Worm (Caenorhabditis elegans) whole organism, L1 larva: Measurements from ENCODE around the gene C29F9.8.

ENCODE experiments used
- C34B4.2 ChIP-seq: sonication (generic microtip); optimal IDR thresholded peaks from 2 replicates; lab custom pipeline; 2017; ENCODE audit warnings: mild to moderate bottlenecking, missing genetic modification characterization, missing compliant biosample characterization
- F16B12.6 ChIP-seq: fragments of 150-350 bp; optimal IDR thresholded peaks from 2 replicates; lab custom pipeline; 2014; ENCODE audit warnings: missing biosample characterization, missing genetic modification characterization
- Y116A8C.19 ChIP-seq: sonication (generic microtip); optimal IDR thresholded peaks from 2 replicates; lab custom pipeline; 2016; ENCODE audit warnings: missing compliant biosample characterization, missing genetic modification characterization, borderline replicate concordance
- aha-1 ChIP-seq: fragments of 150-350 bp; optimal IDR thresholded peaks from 2 replicates; lab custom pipeline; 2014; ENCODE audit warnings: missing biosample characterization, missing genetic modification characterization
- blmp-1 ChIP-seq: fragments of 150-350 bp; optimal IDR thresholded peaks from 2 replicates; lab custom pipeline; 2014; ENCODE audit warnings: missing biosample characterization, missing genetic modification characterization
- ceh-63 ChIP-seq: fragments of 200-800 bp; sonication (Bioruptor generic); optimal IDR thresholded peaks from 2 replicates; lab custom pipeline; 2018; ENCODE audit warnings: mild to moderate bottlenecking, missing genetic modification characterization, missing compliant biosample characterization
- ceh-82 ChIP-seq, 3 experiments: fragments of 150-350 bp in 1 of 3; sonication (generic microtip) in 2 of 3; optimal IDR thresholded peaks; 2 replicates each; lab custom pipeline; 2014 to 2017; ENCODE audit warnings: missing biosample characterization in 3 of 3, missing genetic modification characterization in 3 of 3
- ceh-88 ChIP-seq: fragments of 200-800 bp; sonication (Bioruptor generic); IDR thresholded peaks from 2 replicates; pipeline ENCODE4 v1.3.6; 2022; ENCODE audit warnings: missing genetic modification characterization, missing compliant biosample characterization
- ces-1 ChIP-seq: fragments of 150-350 bp; optimal IDR thresholded peaks from 2 replicates; lab custom pipeline; 2014; ENCODE audit warnings: missing biosample characterization, missing genetic modification reagents, missing genetic modification characterization
- dpl-1 ChIP-seq, 3 experiments: fragments of 150-350 bp in 2 of 3; sonication (generic microtip) in 1 of 3; optimal IDR thresholded peaks; 2 replicates each; lab custom pipeline; 2014 to 2017; ENCODE audit warnings: missing biosample characterization in 3 of 3, missing genetic modification characterization in 3 of 3, missing genetic modification reagents in 3 of 3
- dsc-1 ChIP-seq: sonication (generic microtip); optimal IDR thresholded peaks from 2 replicates; lab custom pipeline; 2016; ENCODE audit warnings: mild to moderate bottlenecking, missing genetic modification characterization, missing compliant biosample characterization
- efl-1 ChIP-seq, 4 experiments: fragments of 150-350 bp; optimal IDR thresholded peaks in 3 of 4; peaks in 1 of 4; 1 replicate in 1 of 4; 2 replicates in 3 of 4; lab custom pipeline; 2014; ENCODE audit warnings: missing biosample characterization in 2 of 4, missing genetic modification characterization in 2 of 4, missing genetic modification reagents in 2 of 4
- egl-27 ChIP-seq, 2 experiments: fragments of 150-350 bp in 1 of 2; sonication (generic microtip); optimal IDR thresholded peaks; 3 replicates each; lab custom pipeline; 2017 to 2018; ENCODE audit warnings: missing biosample characterization in 2 of 2, missing genetic modification characterization in 2 of 2, missing genetic modification reagents in 2 of 2
- elt-2 ChIP-seq: sonication (generic microtip); optimal IDR thresholded peaks from 2 replicates; lab custom pipeline; 2016; ENCODE audit warnings: missing genetic modification characterization, mild to moderate bottlenecking, inconsistent platforms, missing compliant biosample characterization, missing genetic modification reagents
- elt-3 ChIP-seq, 6 experiments: fragments of 150-350 bp in 1 of 6; sonication (generic microtip); optimal IDR thresholded peaks; 2 replicates each; lab custom pipeline; 2017 to 2018; ENCODE audit warnings: missing biosample characterization in 6 of 6, missing genetic modification characterization in 6 of 6, inconsistent platforms in 1 of 6
- fos-1 ChIP-seq: fragments of 150-350 bp; optimal IDR thresholded peaks from 2 replicates; lab custom pipeline; 2014; ENCODE audit warnings: missing biosample characterization, missing genetic modification characterization
- grh-1 ChIP-seq: fragments of 200-800 bp; sonication (Bioruptor generic); IDR thresholded peaks from 2 replicates; pipeline ENCODE4 v1.3.6; 2022; ENCODE audit warnings: missing genetic modification reagents, missing genetic modification characterization, missing compliant biosample characterization
- hlh-17 ChIP-seq: fragments of 200-800 bp; sonication (Bioruptor generic); optimal IDR thresholded peaks from 2 replicates; lab custom pipeline; 2018; ENCODE audit warnings: missing genetic modification characterization, mild to moderate bottlenecking, missing compliant biosample characterization, moderate library complexity, borderline replicate concordance
- hpl-2 ChIP-seq: fragments of 150-350 bp; optimal IDR thresholded peaks from 2 replicates; lab custom pipeline; 2014; ENCODE audit warnings: missing biosample characterization, missing genetic modification reagents, missing genetic modification characterization
- irx-1 ChIP-seq: sonication (generic microtip); optimal IDR thresholded peaks from 2 replicates; lab custom pipeline; 2016; ENCODE audit warnings: missing genetic modification characterization, missing compliant biosample characterization
- jun-1 ChIP-seq: fragments of 150-350 bp; optimal IDR thresholded peaks from 2 replicates; lab custom pipeline; 2014; ENCODE audit warnings: missing biosample characterization, missing genetic modification reagents, missing genetic modification characterization
- lin-14 ChIP-seq: fragments of 200-800 bp; sonication (Bioruptor generic); optimal IDR thresholded peaks from 2 replicates; lab custom pipeline; 2018; ENCODE audit warnings: mild to moderate bottlenecking, missing genetic modification characterization, moderate library complexity, missing compliant biosample characterization
- lin-15B ChIP-seq: fragments of 150-350 bp; sonication (generic microtip); optimal IDR thresholded peaks from 3 replicates; lab custom pipeline; 2014; ENCODE audit warnings: missing biosample characterization, missing genetic modification characterization
- lin-35 ChIP-seq, 2 experiments: fragments of 150-350 bp; optimal IDR thresholded peaks; 2 replicates each; lab custom pipeline; 2014; ENCODE audit warnings: missing biosample characterization in 2 of 2, missing genetic modification characterization in 2 of 2, missing genetic modification reagents in 2 of 2
- lin-39 ChIP-seq: fragments of 150-350 bp; optimal IDR thresholded peaks from 2 replicates; lab custom pipeline; 2014; ENCODE audit warnings: missing biosample characterization, missing genetic modification reagents, missing genetic modification characterization
- lsy-2 ChIP-seq, 2 experiments: fragments of 150-350 bp; optimal IDR thresholded peaks; 2 replicates each; lab custom pipeline; 2014; ENCODE audit warnings: missing biosample characterization in 2 of 2, missing genetic modification characterization in 2 of 2
- mab-9 ChIP-seq: fragments of 200-800 bp; sonication (Bioruptor generic); IDR thresholded peaks from 2 replicates; pipeline ENCODE4 v1.3.6; 2022; ENCODE audit warnings: missing genetic modification reagents, missing genetic modification characterization, missing compliant biosample characterization
- mdl-1 ChIP-seq, 2 experiments: fragments of 150-350 bp; optimal IDR thresholded peaks; 2 replicates each; lab custom pipeline; 2014 to 2017; ENCODE audit warnings: missing biosample characterization in 2 of 2, missing genetic modification characterization in 2 of 2, inconsistent platforms in 1 of 2
- mef-2 ChIP-seq: fragments of 150-350 bp; optimal IDR thresholded peaks from 2 replicates; lab custom pipeline; 2014; ENCODE audit warnings: missing biosample characterization, missing genetic modification characterization
- nhr-12 ChIP-seq: sonication (generic microtip); optimal IDR thresholded peaks from 2 replicates; lab custom pipeline; 2017; ENCODE audit warnings: missing biosample characterization, missing genetic modification characterization
- nhr-19 ChIP-seq: fragments of 200-800 bp; sonication (Bioruptor generic); conservative IDR thresholded peaks from 2 replicates; pipeline ENCODE4 v1.3.6; 2022; ENCODE audit warnings: missing genetic modification characterization, missing compliant biosample characterization
- nhr-20 ChIP-seq: sonication (generic microtip); optimal IDR thresholded peaks from 2 replicates; lab custom pipeline; 2016; ENCODE audit warnings: mild to moderate bottlenecking, missing genetic modification characterization, missing compliant biosample characterization
- nhr-47 ChIP-seq: sonication (generic microtip); optimal IDR thresholded peaks from 2 replicates; lab custom pipeline; 2016; ENCODE audit warnings: mild to moderate bottlenecking, missing genetic modification characterization, moderate library complexity, missing compliant biosample characterization
- nhr-71 ChIP-seq: sonication (generic microtip); optimal IDR thresholded peaks from 2 replicates; lab custom pipeline; 2016; ENCODE audit warnings: mild to moderate bottlenecking, missing genetic modification characterization, moderate library complexity, missing compliant biosample characterization
- nhr-76 ChIP-seq: sonication (generic microtip); optimal IDR thresholded peaks from 2 replicates; lab custom pipeline; 2017; ENCODE audit warnings: missing biosample characterization, missing genetic modification characterization
- nhr-85 ChIP-seq: sonication (generic microtip); peaks from one replicate; lab custom pipeline; 2016; ENCODE audit warnings: missing genetic modification characterization, inconsistent platforms, missing compliant biosample characterization
- nhr-90 ChIP-seq: sonication (generic microtip); optimal IDR thresholded peaks from 2 replicates; lab custom pipeline; 2016; ENCODE audit warnings: mild to moderate bottlenecking, missing genetic modification characterization, missing compliant biosample characterization; ENCODE audit not compliant: poor library complexity
- pax-3 ChIP-seq: fragments of 200-800 bp; sonication (Bioruptor generic); optimal IDR thresholded peaks from 2 replicates; lab custom pipeline; 2018; ENCODE audit warnings: mild to moderate bottlenecking, missing genetic modification characterization, moderate library complexity, missing compliant biosample characterization
- pqm-1 ChIP-seq: sonication (generic microtip); optimal IDR thresholded peaks from 3 replicates; lab custom pipeline; 2017; ENCODE audit warnings: missing biosample characterization, missing genetic modification characterization
- rnt-1 ChIP-seq: sonication (generic microtip); optimal IDR thresholded peaks from 2 replicates; lab custom pipeline; 2016; ENCODE audit warnings: mild to moderate bottlenecking, missing genetic modification characterization, moderate library complexity, missing compliant biosample characterization
- snu-23 ChIP-seq: sonication (generic microtip); optimal IDR thresholded peaks from 2 replicates; lab custom pipeline; 2016; ENCODE audit warnings: missing genetic modification characterization, missing compliant biosample characterization
- sox-4 ChIP-seq: sonication (generic microtip); optimal IDR thresholded peaks from 2 replicates; lab custom pipeline; 2016; ENCODE audit warnings: missing genetic modification characterization, missing compliant biosample characterization
- sptf-1 ChIP-seq: fragments of 150-350 bp; optimal IDR thresholded peaks from 2 replicates; lab custom pipeline; 2014; ENCODE audit warnings: missing biosample characterization, missing genetic modification characterization
- swsn-7 ChIP-seq: sonication (generic microtip); optimal IDR thresholded peaks from 2 replicates; lab custom pipeline; 2016; ENCODE audit warnings: missing genetic modification characterization, missing compliant biosample characterization
- tbx-2 ChIP-seq: sonication (generic microtip); optimal IDR thresholded peaks from 2 replicates; lab custom pipeline; 2016; ENCODE audit warnings: missing genetic modification characterization, missing compliant biosample characterization
- unc-30 ChIP-seq: sonication (generic microtip); optimal IDR thresholded peaks from 2 replicates; lab custom pipeline; 2017; ENCODE audit warnings: missing biosample characterization, missing genetic modification characterization
- unc-86 ChIP-seq: sonication (generic microtip); optimal IDR thresholded peaks from 2 replicates; lab custom pipeline; 2016; ENCODE audit warnings: missing genetic modification characterization, missing compliant biosample characterization
- zip-4 ChIP-seq: fragments of 200-800 bp; sonication (Bioruptor generic); optimal IDR thresholded peaks from 2 replicates; lab custom pipeline; 2018; ENCODE audit warnings: mild to moderate bottlenecking, missing genetic modification characterization, moderate library complexity, missing compliant biosample characterization

Gene C29F9.8

ce11 chrIII:96196-96595 is 722 bp downstream of the C29F9.8 start (continued):
- TF ChIP-seq dpl-1 (GFP tag; optimal IDR thresholded peaks at IDR 0.05; lab: Kevin White, UChicago) (peak in 1 of 3 experiments; percentile 15), sptf-1 (tag; lab: Kevin White, UChicago) (no peak), unc-86 (tag; lab: Kevin White, UChicago) (no peak), hpl-2 (no peak), sox-4 (tag; lab: Kevin White, UChicago) (no peak), C34B4.2 (no peak), aha-1 (tag; lab: Kevin White, UChicago) (no peak), nhr-47 (tag; lab: Kevin White, UChicago) (peak; percentile 52), nhr-12 (no peak), blmp-1 (peak; percentile 18), hlh-17 (GFP tag; lab: Kevin White, UChicago) (no peak), fos-1 (tag; lab: Kevin White, UChicago) (no peak), irx-1 (tag; lab: Kevin White, UChicago) (no peak), jun-1 (tag; lab: Kevin White, UChicago) (no peak), ceh-63 (GFP tag; lab: Kevin White, UChicago) (no peak), tbx-2 (tag; lab: Kevin White, UChicago) (peak; percentile 62), pax-3 (tag; lab: Kevin White, UChicago) (no peak), rnt-1 (peak; percentile 87), efl-1 (optimal IDR thresholded peaks at IDR 0.05; lab: Kevin White, UChicago) (peak; percentile 64 to 79), efl-1 (GFP tag; optimal IDR thresholded peaks at IDR 0.05 in 1 of 2; lab: Kevin White, UChicago) (peak in 1 of 2 experiments; percentile 94), ces-1 (GFP tag; lab: Kevin White, UChicago) (no peak), lsy-2 (tag; optimal IDR thresholded peaks at IDR 0.05; lab: Kevin White, UChicago) (peak; percentile 48 to 49), ceh-88 (GFP tag; lab: Robert Waterston, UW) (no peak), nhr-20 (tag; lab: Kevin White, UChicago) (peak; percentile 7), nhr-76 (tag; lab: Kevin White, UChicago) (no peak), F16B12.6 (tag; lab: Kevin White, UChicago) (no peak), mab-9 (GFP tag; lab: Robert Waterston, UW) (no peak), lin-15B (no peak), egl-27 (tag; optimal IDR thresholded peaks at IDR 0.05; lab: Kevin White, UChicago) (no peak), lin-14 (GFP tag; lab: Kevin White, UChicago) (peak; percentile 64), lin-39 (peak; percentile 48), unc-30 (tag; lab: Kevin White, UChicago) (no peak)

DNA sequence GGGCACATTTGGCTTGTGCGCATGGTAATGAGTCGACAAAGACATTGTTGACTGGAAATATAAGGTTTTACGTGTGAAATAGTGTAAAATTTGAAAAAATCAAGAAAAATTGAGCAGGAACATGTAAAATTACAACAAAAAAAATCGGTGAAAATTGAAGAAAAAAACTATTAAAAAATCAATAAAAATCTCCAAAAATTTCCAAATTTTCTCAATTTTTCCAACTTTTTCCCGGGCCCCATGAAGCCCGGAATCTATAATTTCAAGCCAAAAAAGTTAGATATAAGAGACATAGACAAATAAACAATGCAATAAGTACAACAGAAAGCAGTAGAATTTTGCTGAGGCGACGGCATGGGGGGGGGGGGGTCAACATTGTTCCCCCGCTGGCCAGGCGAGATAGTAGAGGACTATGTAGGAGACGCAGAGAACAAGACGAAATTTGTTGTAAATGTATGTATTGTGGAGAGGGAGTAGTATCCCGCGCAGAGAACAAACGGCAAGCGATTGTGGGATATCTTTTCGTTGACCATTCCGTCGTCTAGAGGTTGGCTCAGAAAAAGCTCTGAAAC is 2.1 kb downstream of the C29F9.8 start, which contains the start of gene pat-4:
TSS of gene pat-4 (minus strand) at position 51 of the 572 bp plus-strand sequence.
- TF ChIP-seq F16B12.6 (tag; lab: Kevin White, UChicago) (no peak), nhr-90 (tag; lab: Kevin White, UChicago) (peak; percentile 35), rnt-1 (peak; percentile 38), zip-4 (no peak), nhr-20 (tag; lab: Kevin White, UChicago) (peak; percentile 40), swsn-7 (tag; lab: Kevin White, UChicago) (peak; percentile 45), dpl-1 (GFP tag; optimal IDR thresholded peaks at IDR 0.05; lab: Kevin White, UChicago) (peak in 1 of 3 experiments; percentile 9), tbx-2 (tag; lab: Kevin White, UChicago) (peak; percentile 23), nhr-47 (tag; lab: Kevin White, UChicago) (peak; percentile 19), nhr-85 (tag; lab: Kevin White, UChicago) (peak; percentile 8), snu-23 (GFP tag; lab: Kevin White, UChicago) (peak; percentile 62), ces-1 (GFP tag; lab: Kevin White, UChicago) (no peak), grh-1 (GFP tag; lab: Robert Waterston, UW) (0 out of 2 replicates have a peak, but pooled peaks have one; percentile 8), nhr-19 (GFP tag; lab: Robert Waterston, UW) (peak; percentile 56), ceh-82 (tag; optimal IDR thresholded peaks at IDR 0.05; lab: Kevin White, UChicago) (peak in 2 of 3 experiments; percentile 20 to 22), efl-1 (optimal IDR thresholded peaks at IDR 0.05; lab: Kevin White, UChicago) (peak; percentile 13 to 30), efl-1 (GFP tag; optimal IDR thresholded peaks at IDR 0.05 in 1 of 2; lab: Kevin White, UChicago) (no peak), elt-2 (no peak), blmp-1 (no peak), elt-3 (tag; optimal IDR thresholded peaks at IDR 0.05; lab: Kevin White, UChicago) (peak in 1 of 6 experiments; percentile 6), lin-35 (GFP tag; optimal IDR thresholded peaks at IDR 0.05; lab: Kevin White, UChicago) (peak in 1 of 2 experiments; percentile 1), nhr-71 (tag; lab: Kevin White, UChicago) (peak; percentile 49), mef-2 (tag; lab: Kevin White, UChicago) (no peak), lin-14 (GFP tag; lab: Kevin White, UChicago) (peak; percentile 80), pqm-1 (no peak), dsc-1 (tag; lab: Kevin White, UChicago) (peak; percentile 11), mdl-1 (tag; optimal IDR thresholded peaks at IDR 0.05; lab: Kevin White, UChicago) (peak in 1 of 2 experiments; percentile 26), Y116A8C.19 (tag; lab: Kevin White, UChicago) (no peak), lsy-2 (tag; optimal IDR thresholded peaks at IDR 0.05; lab: Kevin White, UChicago) (peak; percentile 2 to 33)
